Fruit fly (Drosophila melanogaster): ENCODE measurements around the gene dj.

DNA sequence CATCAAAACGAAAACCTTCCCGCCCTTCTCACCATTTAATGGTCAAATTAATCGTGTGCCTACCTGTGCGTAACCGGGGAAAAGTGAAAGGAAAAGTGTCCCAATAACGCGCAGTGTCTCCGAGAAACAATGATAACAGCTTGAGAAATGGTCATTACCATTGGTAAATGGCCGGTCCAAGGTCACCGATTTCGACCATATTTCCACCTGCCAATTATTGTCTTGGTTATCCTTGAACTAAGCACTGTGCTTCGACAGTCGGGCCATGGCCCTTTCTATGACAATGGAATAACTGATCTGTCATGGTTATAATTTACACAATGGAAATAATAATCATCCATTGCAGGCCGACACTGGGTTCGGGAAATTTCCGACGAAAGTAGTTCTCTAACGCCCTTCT lies 15.1 kb upstream of the dj start:
- no peak for TF ChIP-seq CG14050 (GFP tag; IDR thresholded peaks at IDR 0.05)
- no peak for TF ChIP-seq CoRest (tag; optimal IDR thresholded peaks at IDR 0.05)
- TF ChIP-seq oc (tag; optimal IDR thresholded peaks at IDR 0.05), result no peak
